Worm (Caenorhabditis elegans): ENCODE results near the gene F43H9.4.
A peak's percentile ranks its signal among the peaks of the same experiment; 100 is the strongest.

The F43H9.4 gene

DNA sequence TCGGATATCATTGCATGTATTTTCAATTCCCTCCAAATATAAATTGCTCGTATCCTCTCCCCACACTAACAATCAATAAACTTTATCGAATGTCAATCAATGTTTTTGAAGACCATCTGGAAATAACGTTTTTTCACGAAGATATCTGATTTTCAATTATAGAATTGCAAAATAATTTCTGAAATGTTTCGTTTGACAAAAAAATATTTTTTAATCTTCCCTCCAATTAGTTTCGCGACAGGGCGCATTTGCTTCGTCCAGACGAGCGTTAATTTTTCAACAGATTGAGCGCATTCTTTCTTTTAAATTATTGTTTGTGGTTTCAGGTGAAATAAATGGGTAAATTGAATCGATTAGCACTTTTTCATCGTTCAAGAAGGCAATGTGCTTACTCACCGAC, 4.6 kb downstream of the F43H9.4 start, which contains the start of gene vars-1:
Gene vars-1 (plus strand): TSS at position 291 of the 400 bp plus-strand sequence.
- TF ChIP-seq lsy-2 (tag; optimal IDR thresholded peaks at IDR 0.05) (peak; percentile 47), mep-1 (tag; optimal IDR thresholded peaks at IDR 0.05) (peak; percentile 54), ham-2 (GFP tag; optimal IDR thresholded peaks at IDR 0.05) (no peak), ces-1 (GFP tag; optimal IDR thresholded peaks at IDR 0.05) (peak; percentile 49), nhr-76 (tag; optimal IDR thresholded peaks at IDR 0.05) (no peak), drap-1 (GFP tag; optimal IDR thresholded peaks at IDR 0.05) (no peak)

ce11 chrV:8034811-8035210, 8.3 kb downstream of the F43H9.4 start, which contains the start of gene algn-12:
Gene algn-12 (plus strand): TSS chrV:8035111.
- TF ChIP-seq nhr-237 (tag; optimal IDR thresholded peaks at IDR 0.05) (no peak), blmp-1 (tag; optimal IDR thresholded peaks at IDR 0.05) (no peak), sem-2 (GFP tag; optimal IDR thresholded peaks at IDR 0.05) (no peak), snpc-4 (tag; optimal IDR thresholded peaks at IDR 0.05) (no peak), elt-1 (tag; optimal IDR thresholded peaks at IDR 0.05; ENCODE audit: borderline replicate concordance, insufficient read depth) (no peak), ces-1 (GFP tag; optimal IDR thresholded peaks at IDR 0.05) (no peak), M03D4.4 (tag; optimal IDR thresholded peaks at IDR 0.05) (no peak), ztf-11 (tag; optimal IDR thresholded peaks at IDR 0.05) (no peak), unc-120 (tag; optimal IDR thresholded peaks at IDR 0.05; ENCODE audit: poor library complexity, severe bottlenecking) (no peak), nhr-28 (tag; optimal IDR thresholded peaks at IDR 0.05) (no peak), ceh-43 (GFP tag; optimal IDR thresholded peaks at IDR 0.05) (no peak), tbx-8 (GFP tag; optimal IDR thresholded peaks at IDR 0.05) (no peak), nhr-2 (tag; optimal IDR thresholded peaks at IDR 0.05) (no peak), flh-1 (GFP tag; optimal IDR thresholded peaks at IDR 0.05) (no peak), hlh-1 (tag; optimal IDR thresholded peaks at IDR 0.05) (no peak), unc-62 (GFP tag; optimal IDR thresholded peaks at IDR 0.05) (no peak), lin-13 (tag; optimal IDR thresholded peaks at IDR 0.05) (no peak), bed-3 (GFP tag; optimal IDR thresholded peaks at IDR 0.05) (no peak)

- TF ChIP-seq snpc-4 (tag; optimal IDR thresholded peaks at IDR 0.05): no peak
- no peak for TF ChIP-seq M03D4.4 (tag; optimal IDR thresholded peaks at IDR 0.05)
- TF ChIP-seq mls-2 (tag; optimal IDR thresholded peaks at IDR 0.05): no peak
- TF ChIP-seq elt-3 (tag; optimal IDR thresholded peaks at IDR 0.05): no peak
- no peak for TF ChIP-seq tbx-8 (GFP tag; optimal IDR thresholded peaks at IDR 0.05)
- TF ChIP-seq nhr-237 (tag; optimal IDR thresholded peaks at IDR 0.05): no peak
- no peak for TF ChIP-seq sem-2 (GFP tag; optimal IDR thresholded peaks at IDR 0.05)
- no peak for TF ChIP-seq unc-39 (tag; optimal IDR thresholded peaks at IDR 0.05)
- no peak for TF ChIP-seq blmp-1 (tag; optimal IDR thresholded peaks at IDR 0.05)
- no peak for TF ChIP-seq sptf-1 (tag; optimal IDR thresholded peaks at IDR 0.05)
- TF ChIP-seq nhr-76 (tag; optimal IDR thresholded peaks at IDR 0.05): no peak
- no peak for TF ChIP-seq unc-62 (GFP tag; optimal IDR thresholded peaks at IDR 0.05)
Measured at ce11 chrV:8035947-8036346, 9.4 kb downstream of the F43H9.4 start, which contains the start of gene ZC513.14. Gene ZC513.14 (minus strand): TSS chrV:8036047.

DNA sequence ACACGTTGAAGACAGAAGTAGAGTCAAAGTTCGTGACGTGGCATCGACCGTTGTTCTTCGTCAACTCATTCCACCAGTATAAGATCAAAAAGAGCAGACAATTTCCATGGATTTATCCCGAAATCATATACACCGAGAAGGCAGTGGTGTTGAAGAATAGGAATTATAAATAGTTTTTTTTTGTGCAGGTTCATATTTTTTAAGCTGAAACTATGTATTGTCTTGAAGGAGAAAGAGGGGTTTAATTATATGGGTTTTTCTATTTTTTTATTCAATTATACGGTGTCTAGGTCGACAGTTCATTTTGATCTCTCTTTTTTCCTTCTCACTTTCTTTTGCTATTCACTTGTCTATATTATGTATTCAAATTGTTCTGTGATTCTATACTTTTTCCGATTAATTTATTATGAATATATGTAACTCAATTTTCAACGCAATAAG, 12.6 kb downstream of the F43H9.4 start:
- no peak for TF ChIP-seq unc-62 (GFP tag; optimal IDR thresholded peaks at IDR 0.05)
- TF ChIP-seq lin-13 (tag; optimal IDR thresholded peaks at IDR 0.05): no peak
- no peak for TF ChIP-seq mls-2 (tag; optimal IDR thresholded peaks at IDR 0.05)
- no peak for TF ChIP-seq tbx-8 (GFP tag; optimal IDR thresholded peaks at IDR 0.05)
- TF ChIP-seq ceh-39 (tag; optimal IDR thresholded peaks at IDR 0.05): no peak
- peak; percentile 14 for TF ChIP-seq sptf-1 (tag; optimal IDR thresholded peaks at IDR 0.05)
- TF ChIP-seq pha-4 (tag; optimal IDR thresholded peaks at IDR 0.05): no peak
- TF ChIP-seq nhr-237 (tag; optimal IDR thresholded peaks at IDR 0.05): no peak
- no peak for TF ChIP-seq unc-39 (tag; optimal IDR thresholded peaks at IDR 0.05)

- TF ChIP-seq unc-39 (tag; optimal IDR thresholded peaks at IDR 0.05) (no peak), mls-2 (tag; optimal IDR thresholded peaks at IDR 0.05) (no peak), elt-1 (tag; optimal IDR thresholded peaks at IDR 0.05; ENCODE audit: borderline replicate concordance, insufficient read depth) (no peak), sem-2 (GFP tag; optimal IDR thresholded peaks at IDR 0.05) (no peak), ceh-83 (GFP tag; optimal IDR thresholded peaks at IDR 0.05) (no peak), hlh-1 (tag; optimal IDR thresholded peaks at IDR 0.05) (no peak), mep-1 (tag; optimal IDR thresholded peaks at IDR 0.05) (no peak), drap-1 (GFP tag; optimal IDR thresholded peaks at IDR 0.05) (no peak)
Measured at ce11 chrV:8039606-8040005, 13.1 kb downstream of the F43H9.4 start.
